Worm (Caenorhabditis elegans) whole organism, mixed stage, embryonic: ENCODE measurements around the gene ZK757.2.

Source experiments
- blmp-1 ChIP-seq: fragments of 150-350 bp; optimal IDR thresholded peaks from 2 replicates; lab custom pipeline; 2014; ENCODE audit warnings: missing biosample characterization, missing genetic modification characterization
- ceh-43 ChIP-seq: fragments of 200-800 bp; sonication (Bioruptor generic); optimal IDR thresholded peaks from 2 replicates; lab custom pipeline; 2018; ENCODE audit warnings: mild to moderate bottlenecking, missing genetic modification characterization, moderate library complexity, missing compliant biosample characterization
- cnd-1 ChIP-seq: fragments of 200-800 bp; sonication (Bioruptor generic); optimal IDR thresholded peaks from 2 replicates; lab custom pipeline; 2018; ENCODE audit warnings: mild to moderate bottlenecking, missing genetic modification characterization, missing compliant biosample characterization
- elt-1 ChIP-seq: sonication (generic microtip); optimal IDR thresholded peaks from 2 replicates; lab custom pipeline; 2017; ENCODE audit warnings: missing genetic modification characterization, mild to moderate bottlenecking, missing compliant biosample characterization, antibody characterized with exemption, moderate library complexity, borderline replicate concordance; ENCODE audit not compliant: insufficient read depth
- elt-3 ChIP-seq: fragments of 150-350 bp; optimal IDR thresholded peaks from 2 replicates; lab custom pipeline; 2014; ENCODE audit warnings: missing biosample characterization, missing genetic modification characterization
- ham-2 ChIP-seq: fragments of 200-800 bp; sonication (Bioruptor generic); optimal IDR thresholded peaks from 2 replicates; lab custom pipeline; 2018; ENCODE audit warnings: mild to moderate bottlenecking, missing genetic modification characterization, missing compliant biosample characterization
- hlh-1 ChIP-seq: fragments of 150-350 bp; optimal IDR thresholded peaks from 2 replicates; lab custom pipeline; 2014; ENCODE audit warnings: missing biosample characterization, missing genetic modification reagents, missing genetic modification characterization
- lsy-2 ChIP-seq: fragments of 150-350 bp; optimal IDR thresholded peaks from 2 replicates; lab custom pipeline; 2014; ENCODE audit warnings: missing biosample characterization, missing genetic modification characterization
- unc-62 ChIP-seq: fragments of 150-350 bp; optimal IDR thresholded peaks from 2 replicates; lab custom pipeline; 2014; ENCODE audit warnings: missing biosample characterization, missing genetic modification reagents, missing genetic modification characterization

DNA sequence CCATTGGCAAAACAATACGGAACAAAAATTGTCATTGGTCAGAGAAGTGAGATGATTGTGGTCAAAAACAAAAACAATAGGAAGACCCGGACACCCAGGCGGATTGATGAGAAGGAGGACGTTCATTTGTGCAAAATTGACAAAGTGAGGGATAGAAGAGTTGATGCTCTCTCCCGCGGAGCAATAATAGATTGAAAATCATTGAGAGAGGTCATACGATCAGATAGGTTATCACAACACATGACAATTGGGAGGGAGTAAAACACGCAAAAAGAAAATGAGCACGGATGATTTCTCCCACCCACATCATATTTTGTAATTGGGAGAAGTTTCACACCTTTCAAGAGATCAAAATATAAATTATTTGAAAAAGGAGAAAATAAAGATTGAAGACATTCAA is 6.9 kb upstream of the ZK757.2 start:
- no peak for TF ChIP-seq elt-3 (tag; lab: Kevin White, UChicago)
- TF ChIP-seq unc-62 = no peak
- peak; percentile 30 for TF ChIP-seq hlh-1
- no peak for TF ChIP-seq ham-2 (GFP tag; lab: Kevin White, UChicago)
- no peak for TF ChIP-seq elt-1 (tag; lab: Kevin White, UChicago)
- no peak for TF ChIP-seq cnd-1 (tag; lab: Kevin White, UChicago)
- no peak for TF ChIP-seq blmp-1
- TF ChIP-seq lsy-2 (tag; lab: Kevin White, UChicago) = no peak
- no peak for TF ChIP-seq ceh-43
